Fruit fly (Drosophila melanogaster) whole organism, prepupa: ENCODE data around the gene RpL35A.

Experiments
- CG32006 ChIP-seq: fragments of 200-800 bp; sonication (Bioruptor generic); optimal IDR thresholded peaks from 3 replicates; lab custom pipeline; 2017; ENCODE audit warnings: missing biosample characterization, mild to moderate bottlenecking, missing genetic modification characterization
- CG3919 ChIP-seq: fragments of 200-800 bp; sonication (Bioruptor generic); optimal IDR thresholded peaks from 3 replicates; lab custom pipeline; 2016; ENCODE audit warnings: missing biosample characterization, missing genetic modification characterization
- CG4318 ChIP-seq: fragments of 200-800 bp; sonication (Bioruptor generic); optimal IDR thresholded peaks from 3 replicates; lab custom pipeline; 2017; ENCODE audit warnings: missing biosample characterization, mild to moderate bottlenecking, missing genetic modification characterization
- CG8119 ChIP-seq: fragments of 200-800 bp; sonication (Bioruptor generic); IDR thresholded peaks from 3 replicates; pipeline ENCODE4 v1.3.6; 2022; ENCODE audit warnings: missing biosample characterization, missing genetic modification characterization
- Ets21C ChIP-seq: fragments of 200-800 bp; sonication (Bioruptor generic); optimal IDR thresholded peaks from 3 replicates; lab custom pipeline; 2016; ENCODE audit warnings: missing biosample characterization, missing genetic modification characterization
- achi ChIP-seq: fragments of 200-800 bp; sonication (Bioruptor generic); optimal IDR thresholded peaks from 3 replicates; lab custom pipeline; 2016; ENCODE audit warnings: missing biosample characterization, missing genetic modification characterization
- fd59A ChIP-seq: fragments of 200-800 bp; sonication (Bioruptor generic); optimal IDR thresholded peaks from 2 replicates; lab custom pipeline; 2017; ENCODE audit warnings: missing biosample characterization, mild to moderate bottlenecking, missing genetic modification characterization, missing genetic modification reagents
- pdm3 ChIP-seq: fragments of 200-800 bp; sonication (Bioruptor generic); optimal IDR thresholded peaks from 3 replicates; lab custom pipeline; 2016; ENCODE audit warnings: missing biosample characterization, missing genetic modification characterization
- spab ChIP-seq: fragments of 200-800 bp; sonication (Bioruptor generic); optimal IDR thresholded peaks from 2 replicates; lab custom pipeline; 2017; ENCODE audit warnings: missing biosample characterization, mild to moderate bottlenecking, missing genetic modification characterization, missing genetic modification reagents
- topi ChIP-seq: fragments of 200-800 bp; sonication (Bioruptor generic); optimal IDR thresholded peaks from 3 replicates; lab custom pipeline; 2016; ENCODE audit warnings: missing biosample characterization, missing genetic modification characterization

dm6 chr3R:5464481-5464880 lies 2.4 kb downstream of the RpL35A start, which contains the start of gene PEK:
- TF ChIP-seq CG8119 (no peak), spab (GFP tag; lab: Kevin White, UChicago) (no peak), CG32006 (GFP tag; lab: Kevin White, UChicago) (no peak), pdm3 (GFP tag; lab: Kevin White, UChicago) (no peak), CG4318 (GFP tag; lab: Kevin White, UChicago) (no peak), topi (GFP tag; lab: Kevin White, UChicago) (no peak), fd59A (GFP tag; lab: Kevin White, UChicago) (no peak), Ets21C (GFP tag; lab: Kevin White, UChicago) (no peak), achi (GFP tag; lab: Kevin White, UChicago) (no peak), CG3919 (GFP tag; lab: Kevin White, UChicago) (no peak)
